Worm (Caenorhabditis elegans): Measurements from ENCODE around the gene nhr-264.

The nhr-264 gene

ce11 chrIV:9322489-9322888, 28.8 kb upstream of the nhr-264 start:
- TF ChIP-seq nhr-12 (tag; optimal IDR thresholded peaks at IDR 0.05) = no peak
- no peak for TF ChIP-seq ztf-11 (tag; optimal IDR thresholded peaks at IDR 0.05)
- no peak for TF ChIP-seq elt-1 (tag; optimal IDR thresholded peaks at IDR 0.05)
- TF ChIP-seq nhr-237 (tag; optimal IDR thresholded peaks at IDR 0.05) = no peak
- TF ChIP-seq crh-2 (tag; optimal IDR thresholded peaks at IDR 0.05) = peak; percentile 25
- TF ChIP-seq fos-1 (tag; optimal IDR thresholded peaks at IDR 0.05) = no peak
- TF ChIP-seq sem-4 (tag; optimal IDR thresholded peaks at IDR 0.05) = no peak
- TF ChIP-seq unc-62 (GFP tag; optimal IDR thresholded peaks at IDR 0.05) = no peak
- TF ChIP-seq ama-1 (optimal IDR thresholded peaks at IDR 0.05) = peak; percentile 16
- peak; percentile 37 for TF ChIP-seq sma-9 (GFP tag; optimal IDR thresholded peaks at IDR 0.05)
- TF ChIP-seq sma-9 (tag; optimal IDR thresholded peaks at IDR 0.05) = no peak
- TF ChIP-seq ceh-82 (tag; optimal IDR thresholded peaks at IDR 0.05) = no peak
- peak; percentile 25 for TF ChIP-seq sma-3 (GFP tag; optimal IDR thresholded peaks at IDR 0.05)
- no peak for TF ChIP-seq ztf-4 (tag; optimal IDR thresholded peaks at IDR 0.05)

ce11 chrIV:9321039-9321851, 27.5 kb upstream of the nhr-264 start, which contains the start of the genes F49C12.12 and vha-17:
Gene F49C12.12 (minus strand): TSS chrIV:9321089.
Gene vha-17 (plus strand): TSS chrIV:9321801.
- TF ChIP-seq dmd-4 (tag; optimal IDR thresholded peaks at IDR 0.05) (no peak), C34F6.9 (tag; optimal IDR thresholded peaks at IDR 0.05) (peak; percentile 70), gmeb-1 (tag; optimal IDR thresholded peaks at IDR 0.05) (peak; percentile 7), fos-1 (tag; optimal IDR thresholded peaks at IDR 0.05) (peak; percentile 67), nhr-77 (tag; optimal IDR thresholded peaks at IDR 0.05) (no peak), Y55F3AM.14 (GFP tag; optimal IDR thresholded peaks at IDR 0.05) (no peak), lsy-2 (tag; optimal IDR thresholded peaks at IDR 0.05) (peak in 1 of 2 experiments; percentile 56), crh-2 (tag; optimal IDR thresholded peaks at IDR 0.05) (peak; percentile 17), unc-55 (GFP tag; optimal IDR thresholded peaks at IDR 0.05) (peak; percentile 59), egl-27 (tag; optimal IDR thresholded peaks at IDR 0.05) (no peak)

ce11 chrIV:9320023-9320422, 26.3 kb upstream of the nhr-264 start:
- TF ChIP-seq elt-3 (tag; optimal IDR thresholded peaks at IDR 0.05) = no peak
- TF ChIP-seq nhr-6 (tag; optimal IDR thresholded peaks at IDR 0.05) = no peak
- TF ChIP-seq nhr-25 (tag; optimal IDR thresholded peaks at IDR 0.05) = no peak
- TF ChIP-seq unc-39 (tag; optimal IDR thresholded peaks at IDR 0.05) = no peak
- TF ChIP-seq gmeb-1 (tag; optimal IDR thresholded peaks at IDR 0.05) = no peak
- TF ChIP-seq ztf-4 (tag; optimal IDR thresholded peaks at IDR 0.05) = no peak
- no peak for TF ChIP-seq ztf-1 (GFP tag; conservative IDR thresholded peaks at IDR 0.05)
- TF ChIP-seq crh-2 (tag; optimal IDR thresholded peaks at IDR 0.05) = no peak
- no peak for TF ChIP-seq nhr-23 (tag; optimal IDR thresholded peaks at IDR 0.05)

- TF ChIP-seq mbf-1 (tag; optimal IDR thresholded peaks at IDR 0.05) = no peak
- no peak for TF ChIP-seq C34F6.9 (tag; optimal IDR thresholded peaks at IDR 0.05)
- TF ChIP-seq ztf-4 (tag; optimal IDR thresholded peaks at IDR 0.05) = no peak
- no peak for TF ChIP-seq nhr-23 (tag; optimal IDR thresholded peaks at IDR 0.05)
- no peak for TF ChIP-seq zag-1 (tag; optimal IDR thresholded peaks at IDR 0.05)
- no peak for TF ChIP-seq crh-2 (tag; optimal IDR thresholded peaks at IDR 0.05)
- no peak for TF ChIP-seq unc-62 (GFP tag; optimal IDR thresholded peaks at IDR 0.05)
- TF ChIP-seq unc-55 (GFP tag; optimal IDR thresholded peaks at IDR 0.05) = no peak
- no peak for TF ChIP-seq unc-39 (tag; optimal IDR thresholded peaks at IDR 0.05)
- TF ChIP-seq ceh-82 (tag; optimal IDR thresholded peaks at IDR 0.05) = no peak
- TF ChIP-seq mdl-1 (tag; optimal IDR thresholded peaks at IDR 0.05) = no peak
- TF ChIP-seq nhr-25 (tag; optimal IDR thresholded peaks at IDR 0.05) = no peak
- no peak for TF ChIP-seq ztf-11 (tag; optimal IDR thresholded peaks at IDR 0.05)
- no peak for TF ChIP-seq sma-3 (GFP tag; optimal IDR thresholded peaks at IDR 0.05)
- TF ChIP-seq elt-3 (tag; optimal IDR thresholded peaks at IDR 0.05) = no peak
- TF ChIP-seq ama-1 (optimal IDR thresholded peaks at IDR 0.05) = no peak
Observed at ce11 chrIV:9319080-9319479, 25.4 kb upstream of the nhr-264 start, which contains the start of the genes F49C12.11 and nemt-1. Gene F49C12.11 (plus strand): TSS chrIV:9319380. Gene nemt-1 (minus strand): TSS chrIV:9319439.

- TF ChIP-seq ZK546.5 (tag; optimal IDR thresholded peaks at IDR 0.05) (no peak), nhr-25 (tag; optimal IDR thresholded peaks at IDR 0.05) (no peak), sem-4 (tag; optimal IDR thresholded peaks at IDR 0.05) (no peak), nhr-23 (tag; optimal IDR thresholded peaks at IDR 0.05) (no peak), lin-11 (tag; optimal IDR thresholded peaks at IDR 0.05) (no peak), ztf-4 (tag; optimal IDR thresholded peaks at IDR 0.05) (no peak)
Observed at ce11 chrIV:9318147-9318546, 24.4 kb upstream of the nhr-264 start.

Measured in whole organism, L2 larva.